Fruit fly (Drosophila melanogaster) Kc167 (cell line): Measurements from ENCODE around the gene to.

Source experiments
- Myc ChIP-seq: fragments of >200 bp; optimal IDR thresholded peaks from 2 replicates; lab custom pipeline; 2017; ENCODE audit warnings: missing external identifiers
- Sin3A ChIP-seq: fragments of >200 bp; optimal IDR thresholded peaks from 2 replicates; lab custom pipeline; 2018; ENCODE audit warnings: missing external identifiers
- h ChIP-seq: fragments of >200 bp; optimal IDR thresholded peaks from 3 replicates; lab custom pipeline; 2018; ENCODE audit warnings: missing external identifiers
- psq ChIP-seq: fragments of >200 bp; optimal IDR thresholded peaks from 2 replicates; lab custom pipeline; 2017; ENCODE audit warnings: missing external identifiers

DNA sequence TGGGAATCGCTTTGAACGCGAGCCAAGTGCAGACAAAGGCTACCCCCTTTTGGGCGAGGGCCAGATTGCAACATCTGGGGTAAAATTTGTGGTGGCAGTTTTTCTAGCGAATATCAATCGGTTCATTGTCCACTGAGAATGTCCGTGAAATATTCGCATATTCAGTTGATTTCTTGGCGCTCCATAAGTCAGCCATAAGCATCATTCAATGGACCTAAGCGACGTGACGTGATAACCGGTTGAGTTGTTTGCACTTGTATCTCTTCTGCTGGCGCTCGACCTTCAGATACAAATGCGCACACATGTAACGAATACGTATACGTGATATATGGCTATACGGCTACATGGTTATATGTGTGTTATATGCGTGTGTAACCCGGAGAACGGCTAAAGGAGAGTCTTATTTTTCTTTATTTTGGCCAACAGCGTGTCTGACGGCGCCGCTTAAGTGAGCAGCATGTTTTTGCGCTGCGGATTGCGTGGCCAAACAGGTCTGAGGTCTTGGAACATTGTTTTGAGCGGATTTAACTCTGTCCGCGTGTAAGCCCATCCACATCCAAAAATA, 34.5 kb upstream of the to start:
- TF ChIP-seq h (lab: Kevin White, UChicago) (no peak), psq (lab: Kevin White, UChicago) (no peak), Sin3A (lab: Kevin White, UChicago) (no peak), Myc (lab: Kevin White, UChicago) (no peak)
